Worm (Caenorhabditis elegans) whole organism, L2 larva: Measurements from ENCODE around the gene twk-43.

Source experiments
- alr-1 ChIP-seq: fragments of 150-350 bp; optimal IDR thresholded peaks from 2 replicates; lab custom pipeline; 2014; ENCODE audit warnings: missing biosample characterization, missing genetic modification characterization
- elt-1 ChIP-seq: fragments of 150-350 bp; optimal IDR thresholded peaks from 2 replicates; lab custom pipeline; 2014; ENCODE audit warnings: missing biosample characterization, missing genetic modification characterization

DNA sequence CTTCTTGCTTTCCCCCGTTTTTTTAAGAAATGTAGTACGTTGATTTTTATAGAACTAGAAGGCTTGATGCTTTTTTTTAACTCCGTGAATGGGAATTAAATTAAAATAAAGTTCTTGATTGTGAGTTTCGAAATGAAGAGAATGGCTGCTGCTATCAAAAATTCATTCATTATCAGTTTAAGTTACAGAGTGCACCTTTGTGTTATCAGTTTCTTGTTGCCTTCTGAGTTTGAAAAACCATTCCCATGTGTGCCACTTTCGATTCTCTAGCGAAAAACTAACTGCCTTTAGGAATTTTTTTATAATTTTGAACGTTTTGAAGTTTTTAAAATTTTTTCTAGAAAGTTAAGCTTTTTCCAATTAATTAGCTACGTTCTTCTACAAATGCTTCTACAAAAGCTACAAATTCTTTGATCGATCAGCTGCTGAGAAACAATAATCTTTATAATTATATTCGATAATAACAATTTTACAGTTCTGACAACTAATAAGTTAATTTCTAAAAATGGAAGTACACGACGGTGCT is 41.4 kb upstream of the twk-43 start, which contains the start of gene C26E1.2:
- TF ChIP-seq elt-1: no peak
- no peak for TF ChIP-seq alr-1 (tag; lab: Kevin White, UChicago)
